Worm (Caenorhabditis elegans) whole organism, L3 larva: ENCODE results near the gene abt-1.

Source experiments
- ama-1 ChIP-seq: fragments of 150-350 bp; optimal IDR thresholded peaks from 2 replicates; lab custom pipeline; 2018
- fkh-10 ChIP-seq: sonication (generic microtip); optimal IDR thresholded peaks from 2 replicates; lab custom pipeline; 2017; ENCODE audit warnings: missing biosample characterization, missing genetic modification reagents, missing genetic modification characterization
- fos-1 ChIP-seq: fragments of 150-350 bp; optimal IDR thresholded peaks from 2 replicates; lab custom pipeline; 2014; ENCODE audit warnings: missing biosample characterization, missing genetic modification characterization
- mml-1 ChIP-seq: fragments of 150-350 bp; sonication (generic microtip); optimal IDR thresholded peaks from 3 replicates; lab custom pipeline; 2014; ENCODE audit warnings: missing biosample characterization, missing genetic modification characterization
- nhr-12 ChIP-seq: fragments of 150-350 bp; optimal IDR thresholded peaks from 2 replicates; lab custom pipeline; 2014; ENCODE audit warnings: missing biosample characterization, missing genetic modification characterization
- pqm-1 ChIP-seq: fragments of 150-350 bp; optimal IDR thresholded peaks from 2 replicates; lab custom pipeline; 2017; ENCODE audit warnings: missing biosample characterization, missing genetic modification characterization, inconsistent platforms
- skn-1 ChIP-seq: fragments of 150-350 bp; optimal IDR thresholded peaks from 2 replicates; lab custom pipeline; 2014; ENCODE audit warnings: missing biosample characterization, missing genetic modification characterization
- unc-39 ChIP-seq: sonication (generic microtip); optimal IDR thresholded peaks from 4 replicates; lab custom pipeline; 2017; ENCODE audit warnings: missing biosample characterization, missing genetic modification characterization
- ztf-11 ChIP-seq: fragments of 150-350 bp; optimal IDR thresholded peaks from 2 replicates; lab custom pipeline; 2014; ENCODE audit warnings: missing biosample characterization, missing genetic modification characterization

DNA sequence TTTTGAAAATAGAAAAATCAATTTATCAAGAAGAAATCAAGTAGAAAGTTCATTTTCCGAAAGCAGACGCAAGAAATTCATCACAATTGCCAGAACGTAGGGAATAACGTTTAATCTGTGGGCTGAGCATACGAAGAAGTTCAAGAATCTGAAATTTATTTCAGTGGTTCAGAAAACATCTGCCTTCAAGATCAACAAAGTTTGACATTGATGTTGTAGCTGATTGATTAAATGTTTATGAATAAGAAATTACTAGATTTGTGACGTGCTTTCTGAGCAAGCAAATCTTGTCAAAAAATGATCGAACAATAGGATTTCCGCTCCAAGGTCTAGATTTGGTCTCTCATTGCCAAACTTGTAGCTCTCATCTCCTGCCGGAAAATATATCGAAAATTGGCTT is 8.5 kb downstream of the abt-1 start, which contains the start of gene K04D7.6:
- TF ChIP-seq ama-1 (lab: Kevin White, UChicago), result no peak
- TF ChIP-seq fkh-10 (GFP tag; lab: Kevin White, UChicago), result no peak
- TF ChIP-seq skn-1 (tag; lab: Kevin White, UChicago), result no peak
- no peak for TF ChIP-seq pqm-1
- TF ChIP-seq nhr-12 (tag; lab: Kevin White, UChicago), result no peak
- TF ChIP-seq fos-1 (tag; lab: Kevin White, UChicago), result no peak
- no peak for TF ChIP-seq unc-39 (tag; lab: Kevin White, UChicago)
- no peak for TF ChIP-seq mml-1 (tag; lab: Kevin White, UChicago)
- no peak for TF ChIP-seq ztf-11 (tag; lab: Kevin White, UChicago)
